Fruit fly (Drosophila melanogaster): ENCODE results near the gene CG12236.

CG12236 gene

dm6 chrX:5880139-5880924, 27.6 kb upstream of the CG12236 start (continued):
- TF ChIP-seq fru (optimal IDR thresholded peaks at IDR 0.05) (no peak), CG11560 (tag; IDR thresholded peaks at IDR 0.05) (no peak), Gsc (GFP tag; IDR thresholded peaks at IDR 0.05) (no peak), CG11093 (GFP tag; IDR thresholded peaks at IDR 0.05) (no peak), sc (optimal IDR thresholded peaks at IDR 0.05) (no peak), sc (GFP tag; optimal IDR thresholded peaks at IDR 0.05) (no peak), luna (GFP tag; optimal IDR thresholded peaks at IDR 0.05) (no peak), Blimp-1 (GFP tag; optimal IDR thresholded peaks at IDR 0.05) (peak; percentile 46), CG15073 (GFP tag; optimal IDR thresholded peaks at IDR 0.05) (no peak), so (GFP tag; IDR thresholded peaks at IDR 0.05) (no peak), dpn (GFP tag; optimal IDR thresholded peaks at IDR 0.05) (peak in 1 of 2 experiments; percentile 52), CG18599 (GFP tag; optimal IDR thresholded peaks at IDR 0.05) (peak; percentile 71), CG11456 (GFP tag; IDR thresholded peaks at IDR 0.05) (peak; percentile 33; the same call in 1 of the 3 replicates), Asciz (GFP tag; optimal IDR thresholded peaks at IDR 0.05) (peak; percentile 29), CG12744 (GFP tag; optimal IDR thresholded peaks at IDR 0.05) (peak; percentile 26), ro (GFP tag; IDR thresholded peaks at IDR 0.05) (no peak), Dll (GFP tag; IDR thresholded peaks at IDR 0.05; ENCODE audit: partially characterized antibody) (no peak), CG3281 (GFP tag; optimal IDR thresholded peaks at IDR 0.05) (peak; percentile 57), CTCF (GFP tag; optimal IDR thresholded peaks at IDR 0.05) (peak; percentile 5), CG16815 (GFP tag; optimal IDR thresholded peaks at IDR 0.05) (peak; percentile 13), pum (GFP tag; optimal IDR thresholded peaks at IDR 0.05) (peak; percentile 19), Xbp1 (GFP tag; optimal IDR thresholded peaks at IDR 0.05) (peak; percentile 49), grau (tag; optimal IDR thresholded peaks at IDR 0.05) (peak; percentile 98), br (optimal IDR thresholded peaks at IDR 0.05) (no peak), CG17361 (GFP tag; IDR thresholded peaks at IDR 0.05) (peak; percentile 43; the same call in 2 of the 3 replicates), CG6683 (GFP tag; optimal IDR thresholded peaks at IDR 0.05) (peak; percentile 21), NK7.1 (GFP tag; optimal IDR thresholded peaks at IDR 0.05) (no peak), Side (GFP tag; optimal IDR thresholded peaks at IDR 0.05) (no peak), CG4424 (GFP tag; optimal IDR thresholded peaks at IDR 0.05) (peak; percentile 44), CG2199 (GFP tag; IDR thresholded peaks at IDR 0.05) (no peak), CG6813 (GFP tag; optimal IDR thresholded peaks at IDR 0.05) (peak; percentile 8), unc-4 (GFP tag; IDR thresholded peaks at IDR 0.05; ENCODE audit: partially characterized antibody) (no peak), Oaz (GFP tag; IDR thresholded peaks at IDR 0.05) (no peak), lov (optimal IDR thresholded peaks at IDR 0.05) (no peak), lov (GFP tag; IDR thresholded peaks at IDR 0.05) (no peak), usp (GFP tag; optimal IDR thresholded peaks at IDR 0.05) (no peak), CG18011 (GFP tag; optimal IDR thresholded peaks at IDR 0.05) (no peak), CG14014 (GFP tag; IDR thresholded peaks at IDR 0.05) (peak; percentile 70), CG16813 (GFP tag; IDR thresholded peaks at IDR 0.05; ENCODE audit: partially characterized antibody) (no peak), CG11085 (GFP tag; IDR thresholded peaks at IDR 0.05) (no peak), bowl (GFP tag; IDR thresholded peaks at IDR 0.05) (no peak), exex (tag; optimal IDR thresholded peaks at IDR 0.05) (peak; percentile 39), CG9727 (GFP tag; optimal IDR thresholded peaks at IDR 0.05) (peak; percentile 7), hkb (optimal IDR thresholded peaks at IDR 0.05) (no peak), hkb (GFP tag; IDR thresholded peaks at IDR 0.05) (peak; percentile 38; the same call in 1 of the 2 replicates), CG4854 (GFP tag; optimal IDR thresholded peaks at IDR 0.05) (peak; percentile 27), CG12769 (tag; optimal IDR thresholded peaks at IDR 0.05) (peak; percentile 63), ac (GFP tag; optimal IDR thresholded peaks at IDR 0.05) (no peak), nom (GFP tag; optimal IDR thresholded peaks at IDR 0.05) (peak; percentile 68), Fer2 (tag; optimal IDR thresholded peaks at IDR 0.05) (no peak), CG4617 (GFP tag; optimal IDR thresholded peaks at IDR 0.05; ENCODE audit: borderline replicate concordance) (no peak), ttk (GFP tag; IDR thresholded peaks at IDR 0.05) (no peak)

Data from whole organism, embryonic.